Fruit fly (Drosophila melanogaster): ENCODE measurements around the gene Klp67A.

DNA sequence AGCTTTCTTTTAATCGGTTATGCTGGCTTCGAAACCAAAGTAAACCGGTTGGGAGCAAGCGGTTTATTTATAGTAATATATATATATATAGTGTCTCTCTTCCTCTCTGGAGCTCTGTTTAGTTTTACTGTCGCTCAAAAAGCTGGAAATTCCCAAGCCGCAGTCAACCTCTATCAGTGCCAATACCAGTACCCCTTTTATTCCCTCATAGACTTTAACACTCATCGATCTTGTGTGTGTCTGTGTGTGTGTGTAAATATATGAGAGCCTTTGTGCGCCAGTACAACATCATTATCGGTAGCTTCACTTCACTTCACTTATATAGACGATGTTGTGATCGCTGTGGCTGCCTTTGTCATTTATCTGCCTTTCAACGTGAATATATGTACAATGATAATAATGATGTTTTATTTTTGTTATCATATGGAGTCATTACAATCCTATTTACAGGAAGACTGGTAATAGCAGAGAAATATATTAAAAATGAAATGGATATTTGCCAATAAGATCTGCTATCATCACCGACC is 28.8 kb downstream of the Klp67A start:
- no peak for TF ChIP-seq psq (optimal IDR thresholded peaks at IDR 0.05)
- TF ChIP-seq CG8478 (optimal IDR thresholded peaks at IDR 0.05): no peak
- TF ChIP-seq usp (GFP tag; optimal IDR thresholded peaks at IDR 0.05): no peak
- TF ChIP-seq pan (optimal IDR thresholded peaks at IDR 0.05): no peak

All from whole organism.